Fruit fly (Drosophila melanogaster): ENCODE results near the gene mip130.

The mip130 gene

dm6 chrX:1900123-1900818 lies 7.8 kb upstream of the mip130 start, which contains the start of gene arm (continued):
- TF ChIP-seq fd3F (GFP tag; optimal IDR thresholded peaks at IDR 0.05) = no peak
- peak; percentile 11 for TF ChIP-seq CG2116 (GFP tag; optimal IDR thresholded peaks at IDR 0.05)
- no peak for TF ChIP-seq abd-A (tag; optimal IDR thresholded peaks at IDR 0.05)
- TF ChIP-seq Bdp1 (GFP tag; optimal IDR thresholded peaks at IDR 0.05) = no peak
- TF ChIP-seq CG30403 (GFP tag; optimal IDR thresholded peaks at IDR 0.05) = peak; percentile 21
- TF ChIP-seq Ets65A (GFP tag) = peak; percentile 53
- TF ChIP-seq CG7963 (GFP tag; IDR thresholded peaks at IDR 0.05; ENCODE audit: partially characterized antibody) = 0 out of 3 replicates have a peak, but pooled peaks have one; percentile 35
- no peak for TF ChIP-seq Mes4 (GFP tag; optimal IDR thresholded peaks at IDR 0.05)

dm6 chrX:1901605-1902136 lies 6.4 kb upstream of the mip130 start, which contains the start of gene Ldaf1:
Gene Ldaf1, minus strand, starts transcription at chrX:1901911.
- no peak for TF ChIP-seq pita (GFP tag; optimal IDR thresholded peaks at IDR 0.05)
- peak; percentile 5 for TF ChIP-seq lilli (GFP tag; optimal IDR thresholded peaks at IDR 0.05)
- TF ChIP-seq nau (GFP tag; optimal IDR thresholded peaks at IDR 0.05) = no peak
- TF ChIP-seq dysf (GFP tag; IDR thresholded peaks at IDR 0.05) = no peak
- TF ChIP-seq grau (tag; optimal IDR thresholded peaks at IDR 0.05) = peak; percentile 20
- no peak for TF ChIP-seq pfk (GFP tag; optimal IDR thresholded peaks at IDR 0.05)
- TF ChIP-seq Meics (GFP tag; optimal IDR thresholded peaks at IDR 0.05) = no peak
- TF ChIP-seq shn (GFP tag; optimal IDR thresholded peaks at IDR 0.05) = no peak
- TF ChIP-seq CG2889 (GFP tag; IDR thresholded peaks at IDR 0.05) = no peak
- no peak for TF ChIP-seq Lim3 (GFP tag; IDR thresholded peaks at IDR 0.05)
- no peak for TF ChIP-seq CG10959 (GFP tag; IDR thresholded peaks at IDR 0.05)
- no peak for TF ChIP-seq Xrp1 (GFP tag; IDR thresholded peaks at IDR 0.05)
- TF ChIP-seq HmgZ (tag; optimal IDR thresholded peaks at IDR 0.05) = peak; percentile 24
- peak; percentile 44; the same call in 1 of the 3 replicates for TF ChIP-seq row (GFP tag; IDR thresholded peaks at IDR 0.05)
- TF ChIP-seq CG9437 (GFP tag; optimal IDR thresholded peaks at IDR 0.05) = no peak
- no peak for TF ChIP-seq CG17802 (tag; optimal IDR thresholded peaks at IDR 0.05)
- no peak for TF ChIP-seq sim (GFP tag; IDR thresholded peaks at IDR 0.05)
- TF ChIP-seq wdn (GFP tag; IDR thresholded peaks at IDR 0.05) = no peak
- TF ChIP-seq CG7839 (tag; optimal IDR thresholded peaks at IDR 0.05) = no peak
- no peak for TF ChIP-seq gcm2 (GFP tag; optimal IDR thresholded peaks at IDR 0.05)
- TF ChIP-seq ken (GFP tag; IDR thresholded peaks at IDR 0.05) = no peak
- TF ChIP-seq pum (GFP tag; optimal IDR thresholded peaks at IDR 0.05) = no peak
- TF ChIP-seq hkb (optimal IDR thresholded peaks at IDR 0.05) = no peak
- TF ChIP-seq hkb (GFP tag; IDR thresholded peaks at IDR 0.05) = no peak
- no peak for TF ChIP-seq PHDP (tag; optimal IDR thresholded peaks at IDR 0.05)
- no peak for TF ChIP-seq CG1024 (GFP tag; IDR thresholded peaks at IDR 0.05)
- TF ChIP-seq gfzf (GFP tag; optimal IDR thresholded peaks at IDR 0.05) = no peak
- no peak for TF ChIP-seq Bdp1 (GFP tag; optimal IDR thresholded peaks at IDR 0.05)
- TF ChIP-seq C15 (GFP tag; IDR thresholded peaks at IDR 0.05) = no peak
- TF ChIP-seq seq (GFP tag; IDR thresholded peaks at IDR 0.05) = no peak
- TF ChIP-seq CG17829 (tag; optimal IDR thresholded peaks at IDR 0.05) = no peak
- no peak for TF ChIP-seq D19B (GFP tag; optimal IDR thresholded peaks at IDR 0.05)
- no peak for TF ChIP-seq MTF-1 (GFP tag; optimal IDR thresholded peaks at IDR 0.05; ENCODE audit: borderline replicate concordance)
- TF ChIP-seq luna (GFP tag; optimal IDR thresholded peaks at IDR 0.05) = no peak
- TF ChIP-seq CG17912 (GFP tag; optimal IDR thresholded peaks at IDR 0.05) = no peak
- no peak for TF ChIP-seq Stat92E (GFP tag; optimal IDR thresholded peaks at IDR 0.05)
- TF ChIP-seq CG32767 (GFP tag; IDR thresholded peaks at IDR 0.05) = no peak
- TF ChIP-seq Hand (GFP tag; optimal IDR thresholded peaks at IDR 0.05) = no peak
- TF ChIP-seq CG6175 (GFP tag; IDR thresholded peaks at IDR 0.05) = no peak
- TF ChIP-seq CG4820 (GFP tag; optimal IDR thresholded peaks at IDR 0.05) = no peak
- TF ChIP-seq CG6689 (GFP tag; IDR thresholded peaks at IDR 0.05) = no peak
- peak; percentile 69 for TF ChIP-seq CG15514 (GFP tag; optimal IDR thresholded peaks at IDR 0.05)
